Worm (Caenorhabditis elegans) whole organism, late embryonic: ENCODE measurements around the gene str-161.

Experiments
- ahr-1 ChIP-seq: sonication (generic microtip); optimal IDR thresholded peaks from 2 replicates; lab custom pipeline; 2016; ENCODE audit warnings: missing genetic modification characterization, missing compliant biosample characterization
- ama-1 ChIP-seq: fragments of 150-350 bp; optimal IDR thresholded peaks from 2 replicates; lab custom pipeline; 2014
- ceh-19 ChIP-seq: fragments of 200-800 bp; sonication (Bioruptor generic); optimal IDR thresholded peaks from 2 replicates; lab custom pipeline; 2018; ENCODE audit warnings: mild to moderate bottlenecking, missing genetic modification characterization, missing compliant biosample characterization
- ceh-22 ChIP-seq: sonication (generic microtip); optimal IDR thresholded peaks from 2 replicates; lab custom pipeline; 2017; ENCODE audit warnings: missing biosample characterization, missing genetic modification characterization
- che-1 ChIP-seq: sonication (generic microtip); optimal IDR thresholded peaks from 2 replicates; lab custom pipeline; 2016; ENCODE audit warnings: mild to moderate bottlenecking, missing genetic modification characterization, missing compliant biosample characterization
- dmd-4 ChIP-seq: sonication (generic microtip); optimal IDR thresholded peaks from 2 replicates; lab custom pipeline; 2016; ENCODE audit warnings: borderline replicate concordance, missing genetic modification characterization, missing compliant biosample characterization
- fkh-6 ChIP-seq: sonication (generic microtip); optimal IDR thresholded peaks from 2 replicates; lab custom pipeline; 2016; ENCODE audit warnings: missing genetic modification characterization, missing compliant biosample characterization
- gmeb-2 ChIP-seq: sonication (generic microtip); optimal IDR thresholded peaks from 2 replicates; lab custom pipeline; 2016; ENCODE audit warnings: missing genetic modification characterization, inconsistent platforms, missing compliant biosample characterization
- hlh-6 ChIP-seq: sonication (generic microtip); optimal IDR thresholded peaks from 2 replicates; lab custom pipeline; 2016; ENCODE audit warnings: missing genotype, missing genetic modification characterization, missing compliant biosample characterization
- nhr-11 ChIP-seq: fragments of 150-350 bp; optimal IDR thresholded peaks from 2 replicates; lab custom pipeline; 2014; ENCODE audit warnings: missing biosample characterization, missing genetic modification characterization
- odd-2 ChIP-seq: sonication (generic microtip); optimal IDR thresholded peaks from 2 replicates; lab custom pipeline; 2017; ENCODE audit warnings: antibody characterized with exemption, mild to moderate bottlenecking, missing genetic modification characterization, missing compliant biosample characterization
- pag-3 ChIP-seq: sonication (generic microtip); optimal IDR thresholded peaks from 2 replicates; lab custom pipeline; 2016; ENCODE audit warnings: missing compliant biosample characterization, missing genetic modification characterization, borderline replicate concordance
- pat-9 ChIP-seq: fragments of 200-800 bp; sonication (Bioruptor generic); optimal IDR thresholded peaks from 2 replicates; lab custom pipeline; 2018; ENCODE audit warnings: mild to moderate bottlenecking, missing genetic modification characterization, moderate library complexity, missing compliant biosample characterization
- syd-9 ChIP-seq: sonication (generic microtip); optimal IDR thresholded peaks from 2 replicates; lab custom pipeline; 2016; ENCODE audit warnings: mild to moderate bottlenecking, missing genetic modification characterization, moderate library complexity, missing compliant biosample characterization

DNA sequence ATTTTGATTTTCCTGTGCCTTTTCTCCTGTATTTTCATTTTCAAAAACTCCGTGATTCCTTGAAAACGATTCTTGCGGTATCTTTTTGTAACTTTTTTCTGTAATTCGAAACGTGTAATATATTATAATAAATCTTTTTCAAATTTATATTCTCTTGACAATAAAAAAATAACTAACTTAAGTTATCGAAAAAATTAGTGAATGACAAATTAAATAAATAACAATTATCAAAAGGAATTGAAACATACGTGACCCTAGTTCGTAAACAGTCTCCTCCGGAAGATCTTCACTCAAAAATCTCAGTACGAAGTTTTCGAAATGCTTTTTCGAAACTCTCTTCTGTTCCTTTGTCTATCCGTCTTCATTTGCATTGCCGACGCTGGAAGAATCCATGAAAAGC is 13.3 kb downstream of the str-161 start, which contains the start of gene T08B6.9:
- no peak for TF ChIP-seq gmeb-2
- no peak for TF ChIP-seq ama-1 (lab: Kevin White, UChicago)
- TF ChIP-seq ceh-22 (tag; lab: Kevin White, UChicago), result no peak
- TF ChIP-seq hlh-6 (tag; lab: Kevin White, UChicago), result no peak
- no peak for TF ChIP-seq syd-9
- TF ChIP-seq ahr-1 (tag; lab: Kevin White, UChicago), result no peak
- no peak for TF ChIP-seq pag-3 (tag; lab: Kevin White, UChicago)
- no peak for TF ChIP-seq che-1 (tag; lab: Kevin White, UChicago)
- TF ChIP-seq odd-2 (tag; lab: Kevin White, UChicago), result no peak
- TF ChIP-seq nhr-11 (tag; lab: Kevin White, UChicago), result no peak
- TF ChIP-seq fkh-6 (tag; lab: Kevin White, UChicago), result no peak
- no peak for TF ChIP-seq pat-9 (tag; lab: Kevin White, UChicago)
- no peak for TF ChIP-seq dmd-4 (tag; lab: Kevin White, UChicago)
- no peak for TF ChIP-seq ceh-19 (GFP tag; lab: Kevin White, UChicago)
